Fruit fly (Drosophila melanogaster): ENCODE data around the gene Rack1.
A peak's percentile ranks its signal among the peaks of the same experiment; 100 is the strongest.

Rack1 gene

DNA sequence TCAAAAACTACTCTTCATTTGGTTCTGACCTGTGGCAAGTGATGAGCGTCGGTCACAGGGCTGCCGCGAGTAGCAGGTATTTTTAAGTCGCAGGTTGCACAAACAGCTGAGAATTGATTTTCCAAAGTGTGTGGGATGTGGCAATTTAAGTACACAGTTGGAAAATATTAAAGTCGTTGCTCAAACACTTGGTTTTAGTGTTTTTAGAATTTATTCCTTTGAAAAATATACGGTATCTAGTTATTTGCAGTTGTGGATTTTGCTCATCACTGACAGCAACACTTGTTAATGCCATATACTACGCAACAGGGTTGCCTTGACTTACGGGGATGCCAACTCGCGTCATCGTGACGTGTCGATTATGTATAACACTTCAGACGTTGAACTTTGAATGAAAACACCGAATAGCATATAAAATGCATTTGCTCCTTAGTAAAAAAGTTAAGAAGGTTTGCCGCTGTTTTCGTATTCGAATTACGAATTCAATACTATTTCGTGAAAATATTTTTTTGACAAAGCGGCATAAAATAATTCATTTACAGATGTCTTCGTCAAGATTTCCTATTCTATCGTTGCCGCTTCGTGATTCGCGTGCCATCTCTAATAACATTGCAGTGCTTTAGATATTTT lies 27.2 kb downstream of the Rack1 start, which contains the start of the genes Herp and r2d2:
Herp (minus strand) TSS at position 255 of the 630 bp plus-strand sequence.
r2d2 (plus strand) TSS at position 344 of the 630 bp plus-strand sequence.
- TF ChIP-seq Crg-1 (GFP tag; optimal IDR thresholded peaks at IDR 0.05) (peak; percentile 89), CG12768 (GFP tag; optimal IDR thresholded peaks at IDR 0.05) (peak; percentile 96), toe (GFP tag; optimal IDR thresholded peaks at IDR 0.05) (peak; percentile 97), cnc (optimal IDR thresholded peaks at IDR 0.05) (peak in 1 of 2 experiments; percentile 33), Hr96 (GFP tag; optimal IDR thresholded peaks at IDR 0.05) (peak; percentile 96), CG5204 (GFP tag; optimal IDR thresholded peaks at IDR 0.05) (peak; percentile 94), Mnt (GFP tag; optimal IDR thresholded peaks at IDR 0.05) (peak; percentile 90), Clk (GFP tag; optimal IDR thresholded peaks at IDR 0.05) (peak; percentile 73), CG7045 (GFP tag; optimal IDR thresholded peaks at IDR 0.05) (peak; percentile 90), CG33017 (tag; optimal IDR thresholded peaks at IDR 0.05) (peak; percentile 92), cic (GFP tag; optimal IDR thresholded peaks at IDR 0.05) (peak; percentile 66), tj (GFP tag; optimal IDR thresholded peaks at IDR 0.05) (peak; percentile 68), pad (GFP tag; optimal IDR thresholded peaks at IDR 0.05) (peak; percentile 79), bab1 (GFP tag; optimal IDR thresholded peaks at IDR 0.05) (peak; percentile 89), kay (GFP tag; ENCODE audit: borderline replicate concordance) (peak; percentile 84), CG11617 (GFP tag; optimal IDR thresholded peaks at IDR 0.05) (peak; percentile 91), CG14711 (tag; optimal IDR thresholded peaks at IDR 0.05) (peak; percentile 85), ovo (GFP tag; optimal IDR thresholded peaks at IDR 0.05) (peak; percentile 90), CG1620 (GFP tag; optimal IDR thresholded peaks at IDR 0.05) (peak; percentile 92), CG7101 (tag; optimal IDR thresholded peaks at IDR 0.05) (peak; percentile 91)

DNA sequence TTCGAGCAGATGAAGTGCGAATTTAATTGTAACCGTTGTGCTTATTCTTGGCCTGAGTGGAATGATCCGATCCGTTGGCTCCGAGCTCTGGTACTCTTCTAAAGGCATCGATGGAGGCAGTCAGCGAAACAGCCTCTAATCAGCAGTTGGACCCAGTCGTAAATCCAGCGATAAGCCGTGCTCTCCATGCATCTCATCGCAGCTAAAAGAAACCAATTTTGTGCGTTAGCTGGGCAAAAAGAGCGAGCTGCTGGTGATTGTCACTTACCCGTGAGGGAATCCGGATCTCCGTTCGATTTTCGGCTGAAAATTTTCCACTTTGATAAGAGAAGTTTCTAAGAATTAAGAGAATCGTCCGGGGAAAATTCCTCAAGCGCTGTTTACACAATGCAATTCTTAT lies 31.3 kb downstream of the Rack1 start, which contains the start of gene LKRSDH:
LKRSDH (minus strand) TSS at position 101 of the 400 bp plus-strand sequence.
- TF ChIP-seq CG5204 (GFP tag; optimal IDR thresholded peaks at IDR 0.05) (no peak), CG12768 (GFP tag; optimal IDR thresholded peaks at IDR 0.05) (no peak), CG7045 (GFP tag; optimal IDR thresholded peaks at IDR 0.05) (no peak), tj (GFP tag; optimal IDR thresholded peaks at IDR 0.05) (no peak), cic (GFP tag; optimal IDR thresholded peaks at IDR 0.05) (peak; percentile 21)

DNA sequence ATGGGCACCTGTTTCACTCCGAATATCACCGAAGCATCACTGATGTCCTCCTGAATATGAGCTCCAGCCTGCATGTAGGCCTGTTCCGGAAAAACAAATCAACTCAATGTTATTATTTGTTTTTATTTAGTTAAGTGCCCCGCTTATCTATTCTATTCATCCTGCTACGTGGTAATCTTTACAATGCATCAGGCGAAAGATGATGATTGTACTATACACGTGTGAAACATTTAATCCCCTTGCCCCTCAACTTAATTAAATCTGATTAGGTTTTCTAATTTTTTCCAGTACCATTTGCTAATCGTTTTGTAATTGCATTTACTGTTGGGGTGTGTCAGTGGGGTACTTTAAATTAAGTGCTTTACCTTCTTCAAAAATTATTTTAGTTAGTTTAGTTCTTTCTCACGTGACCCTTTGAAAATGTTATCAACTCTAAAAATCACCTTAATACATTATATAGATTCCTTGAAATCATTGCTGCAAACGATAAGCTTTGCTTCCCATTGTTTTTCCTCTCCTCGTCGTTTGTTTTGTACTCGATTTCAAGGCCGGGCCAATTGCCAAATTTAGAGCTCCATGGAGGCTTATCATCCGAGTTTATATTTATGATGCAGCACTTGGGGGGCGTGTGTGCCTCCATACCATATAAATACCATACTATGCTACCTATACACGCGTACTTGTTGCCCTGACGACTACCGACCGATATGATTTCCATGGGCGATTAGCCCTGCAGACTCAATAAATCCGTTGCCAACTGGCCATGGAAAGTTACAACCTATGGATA lies 32.2 kb downstream of the Rack1 start:
- TF ChIP-seq pad (GFP tag; optimal IDR thresholded peaks at IDR 0.05) (no peak), Mnt (GFP tag; optimal IDR thresholded peaks at IDR 0.05) (peak; percentile 47), toe (GFP tag; optimal IDR thresholded peaks at IDR 0.05) (no peak), kay (GFP tag; ENCODE audit: borderline replicate concordance) (peak; percentile 80), cic (GFP tag; optimal IDR thresholded peaks at IDR 0.05) (peak; percentile 89), tj (GFP tag; optimal IDR thresholded peaks at IDR 0.05) (no peak), CG5204 (GFP tag; optimal IDR thresholded peaks at IDR 0.05) (no peak), CG33017 (tag; optimal IDR thresholded peaks at IDR 0.05) (no peak)

DNA sequence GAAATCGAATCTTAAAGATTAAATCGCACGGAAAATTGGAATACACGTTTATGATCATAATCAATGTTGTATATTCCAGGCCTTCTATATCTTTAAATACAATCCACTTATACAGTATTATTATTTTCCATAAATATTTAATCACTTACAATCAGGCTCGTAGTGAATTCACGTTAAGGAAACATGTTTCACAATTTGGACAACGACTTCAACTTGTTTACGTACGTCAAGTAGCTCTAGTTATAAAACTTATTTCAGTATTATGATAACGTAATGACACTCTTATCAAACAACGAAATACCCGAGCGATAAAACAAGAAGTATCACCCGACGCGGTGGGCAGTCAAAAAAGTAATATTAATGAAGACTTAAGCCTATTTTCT lies 35.8 kb downstream of the Rack1 start:
- TF ChIP-seq CG1620 (GFP tag; optimal IDR thresholded peaks at IDR 0.05) (no peak), Mnt (GFP tag; optimal IDR thresholded peaks at IDR 0.05) (no peak), kay (GFP tag; ENCODE audit: borderline replicate concordance) (peak; percentile 91), CG33017 (tag; optimal IDR thresholded peaks at IDR 0.05) (no peak), CG7101 (tag; optimal IDR thresholded peaks at IDR 0.05) (no peak), CG14711 (tag; optimal IDR thresholded peaks at IDR 0.05) (no peak)

DNA sequence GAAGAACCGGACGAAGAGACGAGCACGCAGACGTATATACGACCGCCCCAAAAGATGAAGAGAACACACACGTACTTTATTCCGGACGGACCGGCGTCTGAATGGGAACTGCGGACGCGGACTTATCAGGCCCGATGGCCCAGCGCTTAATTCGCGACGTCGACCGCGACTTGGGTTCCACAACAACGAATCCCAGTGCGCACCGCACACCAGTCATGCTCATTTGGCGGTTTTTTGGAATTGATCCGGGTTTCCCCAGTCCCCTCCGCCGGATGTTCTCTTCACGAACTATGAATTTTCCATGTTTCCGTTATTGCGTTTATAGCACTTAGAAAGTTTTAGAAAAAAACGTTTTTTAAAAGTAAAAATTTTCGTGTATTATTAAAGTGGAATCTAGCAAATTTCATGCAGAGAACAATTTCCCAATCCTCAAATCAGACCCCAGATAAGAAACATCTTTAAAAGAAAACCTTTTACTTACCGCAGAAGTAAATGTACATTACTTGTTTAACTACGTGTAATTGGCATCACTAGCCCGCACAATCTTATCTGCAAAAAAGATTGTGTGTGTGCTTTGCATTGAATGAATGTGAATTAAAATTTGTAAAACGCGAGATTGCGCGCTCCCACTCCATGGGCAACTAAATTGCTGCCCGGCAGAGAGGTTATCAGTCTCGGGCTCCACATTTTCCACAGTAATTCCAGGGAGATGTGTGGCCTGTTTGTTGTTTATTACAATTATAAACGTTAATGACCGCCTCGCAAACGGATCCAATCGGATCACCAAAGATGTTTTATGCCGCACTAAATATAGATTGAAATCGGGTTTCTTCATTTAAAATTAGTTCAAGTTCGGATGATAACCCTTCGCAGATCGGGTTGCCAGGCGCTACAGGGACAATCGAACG lies 36.4 kb downstream of the Rack1 start, which contains the start of gene CG7149:
CG7149 (minus strand) TSS at position 110 of the 908 bp plus-strand sequence.
- TF ChIP-seq CG5204 (GFP tag; optimal IDR thresholded peaks at IDR 0.05) (no peak), CG14711 (tag; optimal IDR thresholded peaks at IDR 0.05) (no peak), tj (GFP tag; optimal IDR thresholded peaks at IDR 0.05) (peak; percentile 55), ovo (GFP tag; optimal IDR thresholded peaks at IDR 0.05) (peak; percentile 40), Crg-1 (GFP tag; optimal IDR thresholded peaks at IDR 0.05) (no peak), kay (GFP tag; ENCODE audit: borderline replicate concordance) (peak; percentile 92), pad (GFP tag; optimal IDR thresholded peaks at IDR 0.05) (peak; percentile 10), bab1 (GFP tag; optimal IDR thresholded peaks at IDR 0.05) (no peak), CG7045 (GFP tag; optimal IDR thresholded peaks at IDR 0.05) (peak; percentile 12), cnc (optimal IDR thresholded peaks at IDR 0.05) (no peak), CG12768 (GFP tag; optimal IDR thresholded peaks at IDR 0.05) (peak; percentile 40), CG7101 (tag; optimal IDR thresholded peaks at IDR 0.05) (peak; percentile 14), Hr96 (GFP tag; optimal IDR thresholded peaks at IDR 0.05) (peak; percentile 55), Mnt (GFP tag; optimal IDR thresholded peaks at IDR 0.05) (peak; percentile 77), CG11617 (GFP tag; optimal IDR thresholded peaks at IDR 0.05) (peak; percentile 20), CG33017 (tag; optimal IDR thresholded peaks at IDR 0.05) (peak; percentile 46), CG1620 (GFP tag; optimal IDR thresholded peaks at IDR 0.05) (no peak), toe (GFP tag; optimal IDR thresholded peaks at IDR 0.05) (peak; percentile 51), Clk (GFP tag; optimal IDR thresholded peaks at IDR 0.05) (no peak), cic (GFP tag; optimal IDR thresholded peaks at IDR 0.05) (peak; percentile 99)

Data from whole organism, adult.